Worm (Caenorhabditis elegans): Measurements from ENCODE around the gene F10E7.2.

DNA sequence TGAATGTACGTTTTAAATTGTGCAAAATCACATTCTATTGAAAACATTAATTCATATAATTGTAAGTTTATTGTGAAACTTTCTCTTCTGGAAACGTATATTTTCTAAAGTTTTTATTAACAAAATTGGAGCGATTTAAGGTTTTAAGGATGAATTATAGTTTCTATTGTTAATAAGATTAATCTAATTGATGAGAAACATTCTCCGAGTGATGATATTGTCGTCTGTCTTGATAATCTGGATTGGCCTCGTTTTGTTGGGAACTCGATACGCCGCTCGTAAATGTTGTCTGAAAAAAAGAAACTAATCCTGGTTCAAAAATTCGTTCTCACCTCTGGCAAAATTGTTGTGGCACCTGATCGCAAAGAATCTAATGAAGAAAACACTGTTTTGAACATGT, 15.7 kb upstream of the F10E7.2 start:
- TF ChIP-seq dao-5 (tag; optimal IDR thresholded peaks at IDR 0.05) (no peak), W03F9.2 (tag; optimal IDR thresholded peaks at IDR 0.05) (no peak), him-1 (tag; optimal IDR thresholded peaks at IDR 0.05) (no peak)

Data from whole organism, L4/young adult.